Worm (Caenorhabditis elegans) whole organism, L4 larva: ENCODE results near the gene C47E12.9.
A peak's percentile ranks its signal among the peaks of the same experiment; 100 is the strongest.

ENCODE experiments used
- F10B5.3 ChIP-seq: sonication (generic microtip); optimal IDR thresholded peaks from 2 replicates; lab custom pipeline; 2016; ENCODE audit warnings: mild to moderate bottlenecking, missing genetic modification characterization, missing compliant biosample characterization
- F37D6.2 ChIP-seq: sonication (generic microtip); optimal IDR thresholded peaks from 2 replicates; lab custom pipeline; 2016; ENCODE audit warnings: mild to moderate bottlenecking, missing genetic modification characterization, missing compliant biosample characterization
- F49E8.2 ChIP-seq: sonication (generic microtip); optimal IDR thresholded peaks from 2 replicates; lab custom pipeline; 2016; ENCODE audit warnings: missing compliant biosample characterization, mild to moderate bottlenecking, missing genetic modification characterization, borderline replicate concordance
- ZK546.5 ChIP-seq, 2 experiments: sonication (generic microtip); optimal IDR thresholded peaks; 2 replicates each; lab custom pipeline; 2017; ENCODE audit warnings: missing biosample characterization in 2 of 2, missing genetic modification characterization in 2 of 2
- aha-1 ChIP-seq: fragments of 150-350 bp; peaks from one replicate; lab custom pipeline; 2014; ENCODE audit warnings: missing biosample characterization, missing genetic modification characterization
- ceh-20 ChIP-seq: fragments of 200-800 bp; sonication (Bioruptor generic); IDR thresholded peaks from 2 replicates; pipeline ENCODE4 v1.3.6; 2022; ENCODE audit warnings: missing genetic modification reagents, missing genetic modification characterization, missing compliant biosample characterization
- ceh-28 ChIP-seq: fragments of 150-350 bp; optimal IDR thresholded peaks from 2 replicates; lab custom pipeline; 2014; ENCODE audit warnings: missing biosample characterization, missing genetic modification reagents, missing genetic modification characterization
- ceh-32 ChIP-seq: sonication (generic microtip); optimal IDR thresholded peaks from 2 replicates; lab custom pipeline; 2016; ENCODE audit warnings: mild to moderate bottlenecking, missing genetic modification characterization, missing compliant biosample characterization; ENCODE audit not compliant: poor library complexity
- ceh-44 ChIP-seq: fragments of 200-800 bp; sonication (Bioruptor generic); IDR thresholded peaks from 2 replicates; pipeline ENCODE4 v1.3.6; 2022; ENCODE audit warnings: missing genetic modification reagents, missing genetic modification characterization, missing compliant biosample characterization
- ceh-82 ChIP-seq: sonication (generic microtip); optimal IDR thresholded peaks from 2 replicates; lab custom pipeline; 2017; ENCODE audit warnings: missing biosample characterization, missing genetic modification characterization
- ctbp-1 ChIP-seq: fragments of 200-800 bp; sonication (Bioruptor generic); IDR thresholded peaks from 2 replicates; pipeline ENCODE4 v1.3.6; 2022; ENCODE audit warnings: missing genetic modification reagents, missing genetic modification characterization, missing compliant biosample characterization
- daf-16 ChIP-seq, 3 experiments: sonication (generic microtip); optimal IDR thresholded peaks; 2 replicates each; lab custom pipeline; 2016 to 2017; ENCODE audit warnings: missing genetic modification characterization in 3 of 3, missing genetic modification reagents in 3 of 3, mild to moderate bottlenecking in 2 of 3, missing compliant biosample characterization in 2 of 3, missing biosample characterization in 1 of 3, moderate library complexity in 1 of 3
- dmd-6 ChIP-seq: fragments of 200-800 bp; sonication (Bioruptor generic); IDR thresholded peaks from 2 replicates; pipeline ENCODE4 v1.3.6; 2022; ENCODE audit warnings: missing genetic modification reagents, missing genetic modification characterization, missing compliant biosample characterization
- duxl-1 ChIP-seq: sonication (generic microtip); optimal IDR thresholded peaks from 2 replicates; lab custom pipeline; 2016; ENCODE audit warnings: mild to moderate bottlenecking, missing genetic modification characterization, moderate library complexity, missing compliant biosample characterization; ENCODE audit not compliant: poor library complexity
- egl-27 ChIP-seq: sonication (generic microtip); optimal IDR thresholded peaks from 3 replicates; lab custom pipeline; 2017; ENCODE audit warnings: missing biosample characterization, missing genetic modification reagents, missing genetic modification characterization
- egl-43 ChIP-seq: fragments of 200-800 bp; sonication (Bioruptor generic); IDR thresholded peaks from 2 replicates; pipeline ENCODE4 v1.3.6; 2022; ENCODE audit warnings: missing genetic modification reagents, missing genetic modification characterization, missing compliant biosample characterization
- gei-8 ChIP-seq: fragments of 200-800 bp; sonication (Bioruptor generic); optimal IDR thresholded peaks from 2 replicates; lab custom pipeline; 2018; ENCODE audit warnings: mild to moderate bottlenecking, missing genetic modification characterization, missing compliant biosample characterization
- hlh-30 ChIP-seq: sonication (generic microtip); optimal IDR thresholded peaks from 2 replicates; lab custom pipeline; 2017; ENCODE audit warnings: antibody characterized with exemption, mild to moderate bottlenecking, missing genetic modification characterization, missing compliant biosample characterization; ENCODE audit not compliant: insufficient read depth
- jun-1 ChIP-seq: fragments of 150-350 bp; optimal IDR thresholded peaks from 2 replicates; lab custom pipeline; 2014; ENCODE audit warnings: missing biosample characterization, missing genetic modification reagents, missing genetic modification characterization
- lin-13 ChIP-seq: fragments of 150-350 bp; optimal IDR thresholded peaks from 2 replicates; lab custom pipeline; 2014; ENCODE audit warnings: missing biosample characterization, missing genetic modification reagents, missing genetic modification characterization
- lir-3 ChIP-seq: sonication (generic microtip); optimal IDR thresholded peaks from 2 replicates; lab custom pipeline; 2016; ENCODE audit warnings: mild to moderate bottlenecking, missing genetic modification characterization, missing compliant biosample characterization
- lsy-2 ChIP-seq, 2 experiments: fragments of 150-350 bp in 1 of 2; sonication (generic microtip) in 1 of 2; optimal IDR thresholded peaks; 2 replicates each; lab custom pipeline; 2014 to 2017; ENCODE audit warnings: missing biosample characterization in 2 of 2, missing genetic modification characterization in 2 of 2
- madf-5 ChIP-seq, 2 experiments: fragments of 200-800 bp; sonication (Bioruptor generic); IDR thresholded peaks; 2 replicates each; pipeline ENCODE4 v1.3.6; 2022; ENCODE audit warnings: missing compliant biosample characterization in 2 of 2, missing genetic modification characterization in 2 of 2
- mxl-3 ChIP-seq: fragments of 200-800 bp; sonication (Bioruptor generic); optimal IDR thresholded peaks from 2 replicates; lab custom pipeline; 2018; ENCODE audit warnings: mild to moderate bottlenecking, missing genetic modification characterization, missing compliant biosample characterization
- nhr-111 ChIP-seq: fragments of 200-800 bp; sonication (Bioruptor generic); optimal IDR thresholded peaks from 2 replicates; lab custom pipeline; 2018; ENCODE audit warnings: mild to moderate bottlenecking, missing genetic modification characterization, missing compliant biosample characterization
- nhr-25 ChIP-seq: sonication (generic microtip); optimal IDR thresholded peaks from 2 replicates; lab custom pipeline; 2017; ENCODE audit warnings: missing genetic modification characterization, mild to moderate bottlenecking, missing compliant biosample characterization, antibody characterized with exemption, moderate library complexity, borderline replicate concordance; ENCODE audit not compliant: insufficient read depth
- nhr-28 ChIP-seq: fragments of 150-350 bp; optimal IDR thresholded peaks from 2 replicates; lab custom pipeline; 2014; ENCODE audit warnings: missing biosample characterization, missing genetic modification characterization
- nhr-77 ChIP-seq: fragments of 150-350 bp; optimal IDR thresholded peaks from 2 replicates; lab custom pipeline; 2014; ENCODE audit warnings: missing biosample characterization, missing genetic modification characterization
- rbr-2 ChIP-seq: sonication (generic microtip); optimal IDR thresholded peaks from 2 replicates; lab custom pipeline; 2016; ENCODE audit warnings: missing genotype, missing genetic modification characterization, missing compliant biosample characterization
- saeg-2 ChIP-seq: fragments of 200-800 bp; sonication (Bioruptor generic); IDR thresholded peaks from 2 replicates; pipeline ENCODE4 v1.3.6; 2022; ENCODE audit warnings: missing genetic modification reagents, missing genetic modification characterization, missing compliant biosample characterization
- unc-130 ChIP-seq: sonication (generic microtip); optimal IDR thresholded peaks from 2 replicates; lab custom pipeline; 2016; ENCODE audit warnings: missing genetic modification reagents, missing genetic modification characterization, missing compliant biosample characterization
- vab-7 ChIP-seq: fragments of 200-800 bp; sonication (Bioruptor generic); IDR thresholded peaks from 2 replicates; pipeline ENCODE4 v1.3.6; 2022; ENCODE audit warnings: missing genetic modification reagents, missing genetic modification characterization, missing compliant biosample characterization
- zip-11 ChIP-seq: fragments of 200-800 bp; sonication (Bioruptor generic); IDR thresholded peaks from 2 replicates; pipeline ENCODE4 v1.3.6; 2022; ENCODE audit warnings: missing genetic modification characterization, missing compliant biosample characterization

C47E12.9 gene

ce11 chrIV:10007758-10008157 is 33.3 kb downstream of the C47E12.9 start (continued):
- TF ChIP-seq madf-5 (GFP tag; IDR thresholded peaks at IDR 0.05; lab: Robert Waterston, UW) (0 out of 4 replicates have a peak, but pooled peaks of 1 of the 2 experiments have one; percentile 16), lsy-2 (tag; optimal IDR thresholded peaks at IDR 0.05; lab: Kevin White, UChicago) (peak in 1 of 2 experiments; percentile 31)

ce11 chrIV:10009536-10009935 is 35.0 kb downstream of the C47E12.9 start, which contains the start of gene magu-4:
TSS of gene magu-4 (plus strand) at chrIV:10009753.
- TF ChIP-seq aha-1 (tag; lab: Kevin White, UChicago) (peak; percentile 60), F49E8.2 (no peak), hlh-30 (tag; lab: Kevin White, UChicago) (no peak), dmd-6 (GFP tag; lab: Robert Waterston, UW) (no peak), vab-7 (GFP tag; lab: Robert Waterston, UW) (no peak), lin-13 (GFP tag; lab: Kevin White, UChicago) (no peak)

ce11 chrIV:10016977-10017376 is 42.5 kb downstream of the C47E12.9 start, which contains the start of gene ent-7:
TSS of gene ent-7 (plus strand) at chrIV:10017277.
- TF ChIP-seq daf-16 (GFP tag; optimal IDR thresholded peaks at IDR 0.05; lab: Kevin White, UChicago) (no peak), daf-16 (tag; optimal IDR thresholded peaks at IDR 0.05; lab: Kevin White, UChicago) (no peak), nhr-28 (no peak), F37D6.2 (tag; lab: Kevin White, UChicago) (no peak), F10B5.3 (tag; lab: Kevin White, UChicago) (no peak), rbr-2 (tag; lab: Kevin White, UChicago) (no peak), ceh-82 (no peak), ceh-44 (GFP tag; lab: Robert Waterston, UW) (no peak), ceh-28 (tag; lab: Kevin White, UChicago) (no peak), nhr-77 (tag; lab: Kevin White, UChicago) (no peak), ZK546.5 (tag; optimal IDR thresholded peaks at IDR 0.05; lab: Kevin White, UChicago) (no peak), egl-43 (GFP tag; lab: Robert Waterston, UW) (no peak)

ce11 chrIV:10017633-10018032 is 43.1 kb downstream of the C47E12.9 start, which contains the start of gene F44D12.2:
TSS of gene F44D12.2 (minus strand) at chrIV:10017733.
- peak; percentile 76 for TF ChIP-seq nhr-28
- no peak for TF ChIP-seq daf-16 (GFP tag; optimal IDR thresholded peaks at IDR 0.05; lab: Kevin White, UChicago)
- peak; percentile 37 for TF ChIP-seq daf-16 (tag; optimal IDR thresholded peaks at IDR 0.05; lab: Kevin White, UChicago)
- peak; percentile 6 for TF ChIP-seq aha-1 (tag; lab: Kevin White, UChicago)
- no peak for TF ChIP-seq zip-11

ce11 chrIV:10021283-10021682 is 46.8 kb downstream of the C47E12.9 start, which contains the start of gene F44D12.19:
TSS of gene F44D12.19 (plus strand) at chrIV:10021583.
- TF ChIP-seq mxl-3 (GFP tag; lab: Kevin White, UChicago): no peak
- TF ChIP-seq jun-1 (tag; lab: Kevin White, UChicago): no peak
- TF ChIP-seq ceh-32: no peak
- TF ChIP-seq ctbp-1: no peak
- no peak for TF ChIP-seq ceh-20
- no peak for TF ChIP-seq duxl-1 (tag; lab: Kevin White, UChicago)
- TF ChIP-seq ceh-28 (tag; lab: Kevin White, UChicago): no peak
- TF ChIP-seq saeg-2 (GFP tag; lab: Robert Waterston, UW): no peak
- TF ChIP-seq unc-130 (GFP tag; lab: Kevin White, UChicago): no peak
- no peak for TF ChIP-seq lin-13 (GFP tag; lab: Kevin White, UChicago)
- TF ChIP-seq egl-27 (tag; lab: Kevin White, UChicago): no peak
- no peak for TF ChIP-seq nhr-77 (tag; lab: Kevin White, UChicago)
- no peak for TF ChIP-seq F49E8.2
- TF ChIP-seq lir-3 (tag; lab: Kevin White, UChicago): no peak
- no peak for TF ChIP-seq nhr-25 (tag; lab: Kevin White, UChicago)
- TF ChIP-seq nhr-111: no peak
- TF ChIP-seq gei-8: no peak
